Fruit fly (Drosophila melanogaster): ENCODE results near the gene CG12093.

The CG12093 gene

dm6 chr3L:2809767-2810166, 36.0 kb upstream of the CG12093 start:
- TF ChIP-seq Rel (GFP tag; optimal IDR thresholded peaks at IDR 0.05) = no peak
- TF ChIP-seq Rel (tag; optimal IDR thresholded peaks at IDR 0.05) = peak; percentile 6
- TF ChIP-seq tai (GFP tag; optimal IDR thresholded peaks at IDR 0.05) = no peak

DNA sequence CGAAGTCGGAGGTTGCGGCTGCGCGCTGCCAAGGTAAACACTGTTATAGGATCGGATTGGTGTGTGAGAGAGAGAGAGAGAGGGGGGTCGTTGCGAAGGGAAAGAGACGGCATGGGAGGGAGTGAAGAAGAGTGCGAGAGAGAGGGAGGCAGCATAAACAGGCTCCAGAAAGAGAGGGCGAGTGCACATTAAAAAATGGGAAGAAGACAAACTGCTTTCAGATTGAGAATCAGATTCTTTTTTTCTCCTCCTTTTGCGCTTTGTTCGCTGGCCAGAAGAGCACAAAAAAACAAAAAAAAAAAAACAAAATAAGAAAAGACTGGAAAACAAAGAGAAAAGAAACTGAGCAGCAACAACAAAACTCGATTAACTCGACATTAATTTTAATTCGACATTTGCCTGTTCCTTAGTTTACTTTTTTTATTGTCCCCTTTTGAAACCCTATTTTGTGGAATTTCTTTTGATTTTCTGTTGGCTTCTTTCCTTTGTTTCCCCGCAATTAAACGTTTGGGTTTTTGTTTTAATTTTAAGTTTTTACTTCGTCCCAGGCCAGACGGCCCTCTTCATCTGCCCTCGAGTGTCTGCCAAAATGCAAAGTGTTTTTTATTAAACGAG, 34.6 kb upstream of the CG12093 start:
- peak; percentile 98 for TF ChIP-seq psq (GFP tag; optimal IDR thresholded peaks at IDR 0.05)
- no peak for TF ChIP-seq Abd-B (GFP tag; optimal IDR thresholded peaks at IDR 0.05)
- no peak for TF ChIP-seq CG32264 (GFP tag; optimal IDR thresholded peaks at IDR 0.05)
- no peak for TF ChIP-seq Hr83 (GFP tag; optimal IDR thresholded peaks at IDR 0.05; ENCODE audit: poor library complexity, severe bottlenecking)
- peak; percentile 40 for TF ChIP-seq Dif (GFP tag; optimal IDR thresholded peaks at IDR 0.05; ENCODE audit: partially characterized antibody)
- TF ChIP-seq brk (GFP tag; optimal IDR thresholded peaks at IDR 0.05) = peak; percentile 53
- peak; percentile 5 to 28 for TF ChIP-seq dl (GFP tag; optimal IDR thresholded peaks at IDR 0.05; ENCODE audit: insufficient read depth in 1 of 2, partially characterized antibody in 2 of 2)
- TF ChIP-seq br (GFP tag; optimal IDR thresholded peaks at IDR 0.05) = peak; percentile 50
- peak; percentile 46 for TF ChIP-seq OdsH (GFP tag; optimal IDR thresholded peaks at IDR 0.05)
- peak; percentile 46 for TF ChIP-seq rgr (GFP tag; optimal IDR thresholded peaks at IDR 0.05)
- peak; percentile 34 for TF ChIP-seq HLH106 (tag; optimal IDR thresholded peaks at IDR 0.05)
- no peak for TF ChIP-seq Jra (GFP tag; optimal IDR thresholded peaks at IDR 0.05)
- peak; percentile 1 for TF ChIP-seq sage (GFP tag; optimal IDR thresholded peaks at IDR 0.05)
- peak; percentile 59 for TF ChIP-seq Rel (GFP tag; optimal IDR thresholded peaks at IDR 0.05)
- peak; percentile 25 for TF ChIP-seq Rel (tag; optimal IDR thresholded peaks at IDR 0.05)
- TF ChIP-seq Hnf4 (GFP tag; optimal IDR thresholded peaks at IDR 0.05) = peak; percentile 2
- peak; percentile 52 for TF ChIP-seq Sp1 (GFP tag; optimal IDR thresholded peaks at IDR 0.05)
- TF ChIP-seq h (GFP tag; optimal IDR thresholded peaks at IDR 0.05) = peak; percentile 27
- TF ChIP-seq N (GFP tag; optimal IDR thresholded peaks at IDR 0.05) = no peak
- no peak for TF ChIP-seq pan (optimal IDR thresholded peaks at IDR 0.05)
- peak; percentile 43 for TF ChIP-seq fru (GFP tag; optimal IDR thresholded peaks at IDR 0.05)
- peak; percentile 36 for TF ChIP-seq ey (GFP tag; optimal IDR thresholded peaks at IDR 0.05)
- TF ChIP-seq CrebA (GFP tag; optimal IDR thresholded peaks at IDR 0.05; ENCODE audit: borderline replicate concordance) = peak; percentile 76
- peak; percentile 43 for TF ChIP-seq jim (GFP tag; optimal IDR thresholded peaks at IDR 0.05)
- peak; percentile 84 for TF ChIP-seq Vsx2 (GFP tag; optimal IDR thresholded peaks at IDR 0.05; ENCODE audit: partially characterized antibody)
- TF ChIP-seq Myc (optimal IDR thresholded peaks at IDR 0.05) = no peak
- TF ChIP-seq usp (GFP tag; optimal IDR thresholded peaks at IDR 0.05) = no peak
- no peak for TF ChIP-seq Dfd (GFP tag; optimal IDR thresholded peaks at IDR 0.05)
- no peak for TF ChIP-seq tai (GFP tag; optimal IDR thresholded peaks at IDR 0.05)
- no peak for TF ChIP-seq Hr78 (GFP tag; optimal IDR thresholded peaks at IDR 0.05)
- TF ChIP-seq dsf (GFP tag; optimal IDR thresholded peaks at IDR 0.05; ENCODE audit: borderline replicate concordance) = no peak
- no peak for TF ChIP-seq dmrt93B (GFP tag; optimal IDR thresholded peaks at IDR 0.05)
- TF ChIP-seq sv (GFP tag; optimal IDR thresholded peaks at IDR 0.05) = no peak
- TF ChIP-seq CG9705 (GFP tag; optimal IDR thresholded peaks at IDR 0.05) = no peak
- TF ChIP-seq GATAd (GFP tag; optimal IDR thresholded peaks at IDR 0.05) = no peak
- TF ChIP-seq foxo (GFP tag; optimal IDR thresholded peaks at IDR 0.05) = peak in 1 of 2 experiments; percentile 39
- TF ChIP-seq lola (GFP tag; optimal IDR thresholded peaks at IDR 0.05) = no peak
- TF ChIP-seq Mio (GFP tag; optimal IDR thresholded peaks at IDR 0.05) = no peak
- peak; percentile 56 for TF ChIP-seq woc (GFP tag; optimal IDR thresholded peaks at IDR 0.05)

DNA sequence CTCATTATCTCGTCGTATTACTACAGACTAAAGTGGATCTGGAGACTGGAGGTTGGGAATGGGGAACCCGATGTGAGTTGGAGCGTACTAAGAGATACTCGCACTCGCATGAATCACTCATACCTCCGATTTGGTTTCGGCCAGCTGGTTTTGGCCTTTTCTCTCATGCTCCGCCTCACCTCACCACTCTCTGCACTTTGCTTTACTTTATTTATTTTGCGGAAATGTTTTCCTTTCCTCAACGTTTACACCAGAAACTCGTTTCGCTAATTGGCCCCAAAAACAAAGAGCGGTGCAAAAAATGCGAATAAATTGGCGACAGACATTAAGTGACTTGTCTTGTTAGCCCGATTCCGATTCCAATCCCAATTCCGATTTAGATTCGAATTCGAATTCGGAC, 33.6 kb upstream of the CG12093 start:
- TF ChIP-seq dl (GFP tag; optimal IDR thresholded peaks at IDR 0.05; ENCODE audit: insufficient read depth in 1 of 2, partially characterized antibody in 2 of 2) = no peak
- TF ChIP-seq pan (optimal IDR thresholded peaks at IDR 0.05) = no peak
- no peak for TF ChIP-seq GATAd (GFP tag; optimal IDR thresholded peaks at IDR 0.05)
- no peak for TF ChIP-seq Hnf4 (GFP tag; optimal IDR thresholded peaks at IDR 0.05)
- no peak for TF ChIP-seq Mio (GFP tag; optimal IDR thresholded peaks at IDR 0.05)
- no peak for TF ChIP-seq ey (GFP tag; optimal IDR thresholded peaks at IDR 0.05)
- TF ChIP-seq sv (GFP tag; optimal IDR thresholded peaks at IDR 0.05) = no peak
- TF ChIP-seq dsf (GFP tag; optimal IDR thresholded peaks at IDR 0.05; ENCODE audit: borderline replicate concordance) = no peak
- TF ChIP-seq Vsx2 (GFP tag; optimal IDR thresholded peaks at IDR 0.05; ENCODE audit: partially characterized antibody) = peak; percentile 22
- no peak for TF ChIP-seq woc (GFP tag; optimal IDR thresholded peaks at IDR 0.05)
- no peak for TF ChIP-seq Sp1 (GFP tag; optimal IDR thresholded peaks at IDR 0.05)
- no peak for TF ChIP-seq Abd-B (GFP tag; optimal IDR thresholded peaks at IDR 0.05)
- no peak for TF ChIP-seq dmrt93B (GFP tag; optimal IDR thresholded peaks at IDR 0.05)
- TF ChIP-seq psq (GFP tag; optimal IDR thresholded peaks at IDR 0.05) = peak; percentile 23
